Worm (Caenorhabditis elegans): Measurements from ENCODE around the gene ptrn-1.

ptrn-1 gene

ce11 chrX:17062165-17062564 lies 32.1 kb upstream of the ptrn-1 start (continued):
- no peak for TF ChIP-seq irx-1 (tag; optimal IDR thresholded peaks at IDR 0.05)
- no peak for TF ChIP-seq egl-27 (tag; optimal IDR thresholded peaks at IDR 0.05)
- TF ChIP-seq grh-1 (GFP tag; IDR thresholded peaks at IDR 0.05) = no peak; the same call in 1 of the 2 replicates
- TF ChIP-seq nhr-28 (tag; optimal IDR thresholded peaks at IDR 0.05) = no peak
- TF ChIP-seq C34B4.2 (tag; optimal IDR thresholded peaks at IDR 0.05) = no peak
- no peak for TF ChIP-seq skn-1 (tag; optimal IDR thresholded peaks at IDR 0.05)
- TF ChIP-seq nhr-71 (tag; optimal IDR thresholded peaks at IDR 0.05) = peak; percentile 78
- TF ChIP-seq nhr-20 (tag; optimal IDR thresholded peaks at IDR 0.05) = peak; percentile 66
- no peak for TF ChIP-seq pag-3 (tag; optimal IDR thresholded peaks at IDR 0.05; ENCODE audit: borderline replicate concordance, insufficient read depth)
- TF ChIP-seq fkh-8 (tag; optimal IDR thresholded peaks at IDR 0.05) = no peak
- no peak for TF ChIP-seq unc-86 (tag; optimal IDR thresholded peaks at IDR 0.05)
- TF ChIP-seq sox-4 (tag; optimal IDR thresholded peaks at IDR 0.05) = no peak
- TF ChIP-seq nhr-237 (tag; optimal IDR thresholded peaks at IDR 0.05) = no peak
- TF ChIP-seq nhr-77 (tag; optimal IDR thresholded peaks at IDR 0.05) = no peak
- TF ChIP-seq elt-2 (tag; optimal IDR thresholded peaks at IDR 0.05) = no peak
- no peak for TF ChIP-seq pax-3 (tag; optimal IDR thresholded peaks at IDR 0.05)
- peak; percentile 6 for TF ChIP-seq mep-1 (tag; optimal IDR thresholded peaks at IDR 0.05)
- no peak for TF ChIP-seq aha-1 (tag; optimal IDR thresholded peaks at IDR 0.05)
- no peak for TF ChIP-seq nhr-84 (tag; optimal IDR thresholded peaks at IDR 0.05)
- TF ChIP-seq nhr-11 (tag; optimal IDR thresholded peaks at IDR 0.05) = no peak
- TF ChIP-seq sup-37 (GFP tag; optimal IDR thresholded peaks at IDR 0.05) = no peak
- TF ChIP-seq ztf-11 (tag; optimal IDR thresholded peaks at IDR 0.05) = no peak
- TF ChIP-seq tlp-1 (tag; optimal IDR thresholded peaks at IDR 0.05) = no peak
- no peak for TF ChIP-seq xbp-1 (tag; optimal IDR thresholded peaks at IDR 0.05)
- TF ChIP-seq ceh-82 (tag; optimal IDR thresholded peaks at IDR 0.05) = no peak
- TF ChIP-seq fkh-10 (GFP tag; optimal IDR thresholded peaks at IDR 0.05) = no peak
- TF ChIP-seq zag-1 (tag; optimal IDR thresholded peaks at IDR 0.05) = no peak
- TF ChIP-seq nhr-76 (tag; optimal IDR thresholded peaks at IDR 0.05) = no peak
- TF ChIP-seq nhr-47 (tag; optimal IDR thresholded peaks at IDR 0.05) = no peak
- TF ChIP-seq hlh-4 (tag; optimal IDR thresholded peaks at IDR 0.05) = no peak
- TF ChIP-seq swsn-7 (tag; optimal IDR thresholded peaks at IDR 0.05) = no peak

- no peak for TF ChIP-seq ces-1 (GFP tag; optimal IDR thresholded peaks at IDR 0.05)
- TF ChIP-seq efl-1 (optimal IDR thresholded peaks at IDR 0.05) = no peak
- TF ChIP-seq efl-1 (GFP tag; optimal IDR thresholded peaks at IDR 0.05 in 1 of 2) = peak in 1 of 2 experiments; percentile 91
- TF ChIP-seq ztf-4 (tag; optimal IDR thresholded peaks at IDR 0.05) = no peak
- no peak for TF ChIP-seq sptf-1 (tag; optimal IDR thresholded peaks at IDR 0.05)
- TF ChIP-seq xbp-1 (tag; optimal IDR thresholded peaks at IDR 0.05) = no peak
Measured at ce11 chrX:17059760-17060159, 29.7 kb upstream of the ptrn-1 start.

ce11 chrX:17058340-17058739 lies 28.3 kb upstream of the ptrn-1 start:
- TF ChIP-seq nhr-11 (tag; optimal IDR thresholded peaks at IDR 0.05) (no peak), ama-1 (optimal IDR thresholded peaks at IDR 0.05) (peak; percentile 16), rnt-1 (tag; optimal IDR thresholded peaks at IDR 0.05) (peak; percentile 33), lin-14 (GFP tag; optimal IDR thresholded peaks at IDR 0.05) (peak; percentile 58), unc-130 (tag; optimal IDR thresholded peaks at IDR 0.05) (peak; percentile 38), swsn-7 (tag; optimal IDR thresholded peaks at IDR 0.05) (no peak), dsc-1 (tag; optimal IDR thresholded peaks at IDR 0.05) (peak; percentile 6), ztf-11 (tag; optimal IDR thresholded peaks at IDR 0.05) (no peak), ets-5 (GFP tag; IDR thresholded peaks at IDR 0.05) (no peak), ceh-8 (GFP tag; optimal IDR thresholded peaks at IDR 0.05) (no peak), C34B4.2 (tag; optimal IDR thresholded peaks at IDR 0.05) (no peak), C16A3.4 (tag; optimal IDR thresholded peaks at IDR 0.05) (no peak), blmp-1 (tag; optimal IDR thresholded peaks at IDR 0.05) (peak; percentile 19), mef-2 (tag; optimal IDR thresholded peaks at IDR 0.05) (no peak), nhr-19 (GFP tag; conservative IDR thresholded peaks at IDR 0.05) (peak; percentile 28), unc-86 (tag; optimal IDR thresholded peaks at IDR 0.05) (no peak), ztf-4 (tag; optimal IDR thresholded peaks at IDR 0.05) (no peak), ceh-90 (tag; optimal IDR thresholded peaks at IDR 0.05) (no peak), irx-1 (tag; optimal IDR thresholded peaks at IDR 0.05) (no peak), mdl-1 (tag; optimal IDR thresholded peaks at IDR 0.05) (peak in 1 of 2 experiments; percentile 55), mep-1 (tag; optimal IDR thresholded peaks at IDR 0.05) (no peak), nhr-20 (tag; optimal IDR thresholded peaks at IDR 0.05) (peak; percentile 33), Y116A8C.19 (tag; optimal IDR thresholded peaks at IDR 0.05; ENCODE audit: borderline replicate concordance) (no peak), pqm-1 (tag; optimal IDR thresholded peaks at IDR 0.05) (no peak), sup-37 (GFP tag; optimal IDR thresholded peaks at IDR 0.05) (no peak), aha-1 (tag; optimal IDR thresholded peaks at IDR 0.05) (no peak), lin-15B (tag; optimal IDR thresholded peaks at IDR 0.05) (no peak)

Measured in whole organism, L1 larva.